Fruit fly (Drosophila melanogaster): ENCODE results near the gene NHP2.

The NHP2 gene

dm6 chr3L:14780187-14780586, 21.8 kb downstream of the NHP2 start (continued):
- TF ChIP-seq CG10543 (GFP tag; optimal IDR thresholded peaks at IDR 0.05) (no peak), Hr3 (GFP tag; optimal IDR thresholded peaks at IDR 0.05) (no peak), CG10979 (tag; optimal IDR thresholded peaks at IDR 0.05) (no peak), ci (GFP tag; IDR thresholded peaks at IDR 0.05) (peak; percentile 61; the same call in 2 of the 3 replicates), CG2129 (GFP tag; IDR thresholded peaks at IDR 0.05; ENCODE audit: partially characterized antibody) (no peak), tio (GFP tag; optimal IDR thresholded peaks at IDR 0.05) (no peak), MTF-1 (GFP tag; optimal IDR thresholded peaks at IDR 0.05; ENCODE audit: borderline replicate concordance) (peak; percentile 79), CG13775 (GFP tag; optimal IDR thresholded peaks at IDR 0.05) (peak; percentile 8), CG9932 (GFP tag; IDR thresholded peaks at IDR 0.05) (no peak), CG34376 (GFP tag; optimal IDR thresholded peaks at IDR 0.05) (peak; percentile 44), CG7372 (GFP tag; IDR thresholded peaks at IDR 0.05) (no peak), CG18011 (GFP tag; optimal IDR thresholded peaks at IDR 0.05) (no peak), Ptx1 (GFP tag; IDR thresholded peaks at IDR 0.05) (no peak), CG11723 (GFP tag; optimal IDR thresholded peaks at IDR 0.05) (peak; percentile 14), br (optimal IDR thresholded peaks at IDR 0.05) (no peak), exex (tag; optimal IDR thresholded peaks at IDR 0.05) (peak; percentile 2), cas (GFP tag; IDR thresholded peaks at IDR 0.05) (no peak), zf30C (GFP tag; optimal IDR thresholded peaks at IDR 0.05) (no peak), CG2120 (GFP tag; optimal IDR thresholded peaks at IDR 0.05) (no peak), CG3065 (GFP tag; optimal IDR thresholded peaks at IDR 0.05) (peak; percentile 29), ftz-f1 (GFP tag; optimal IDR thresholded peaks at IDR 0.05) (no peak), ewg (GFP tag; optimal IDR thresholded peaks at IDR 0.05) (no peak), Sox100B (GFP tag; optimal IDR thresholded peaks at IDR 0.05) (peak; percentile 42), CG14050 (GFP tag; IDR thresholded peaks at IDR 0.05) (no peak), CG12769 (tag; optimal IDR thresholded peaks at IDR 0.05) (peak; percentile 22), HLHmδ (GFP tag; optimal IDR thresholded peaks at IDR 0.05) (peak; percentile 49), H15 (GFP tag; IDR thresholded peaks at IDR 0.05) (no peak), CG4328 (GFP tag; optimal IDR thresholded peaks at IDR 0.05) (peak; percentile 43), Dref (GFP tag; IDR thresholded peaks at IDR 0.05) (no peak), CG6254 (GFP tag; optimal IDR thresholded peaks at IDR 0.05) (peak; percentile 51), ap (GFP tag; IDR thresholded peaks at IDR 0.05) (0 out of 2 replicates have a peak, but pooled peaks have one; percentile 10), grau (tag; optimal IDR thresholded peaks at IDR 0.05) (peak; percentile 0), CG12236 (GFP tag; optimal IDR thresholded peaks at IDR 0.05) (peak; percentile 46), CG9437 (GFP tag; optimal IDR thresholded peaks at IDR 0.05) (no peak), CG34224 (GFP tag; IDR thresholded peaks at IDR 0.05; ENCODE audit: partially characterized antibody) (no peak), amos (GFP tag; IDR thresholded peaks at IDR 0.05; ENCODE audit: partially characterized antibody) (no peak), CG31365 (tag; optimal IDR thresholded peaks at IDR 0.05) (peak; percentile 27), Hr51 (GFP tag; optimal IDR thresholded peaks at IDR 0.05) (no peak), schlank (tag; optimal IDR thresholded peaks at IDR 0.05) (peak; percentile 44), eve (GFP tag; optimal IDR thresholded peaks at IDR 0.05) (no peak), gcm2 (GFP tag; optimal IDR thresholded peaks at IDR 0.05) (peak; percentile 40), tgo (GFP tag; IDR thresholded peaks at IDR 0.05) (no peak), vnd (GFP tag; IDR thresholded peaks at IDR 0.05; ENCODE audit: partially characterized antibody) (no peak), NfI (GFP tag; optimal IDR thresholded peaks at IDR 0.05) (no peak), onecut (GFP tag; IDR thresholded peaks at IDR 0.05) (peak; percentile 48), Dfd (GFP tag; optimal IDR thresholded peaks at IDR 0.05) (no peak), sna (GFP tag; IDR thresholded peaks at IDR 0.05; ENCODE audit: partially characterized antibody) (no peak), CG10321 (GFP tag; IDR thresholded peaks at IDR 0.05) (no peak), Lhr (GFP tag; optimal IDR thresholded peaks at IDR 0.05) (peak; percentile 31), kah (GFP tag; optimal IDR thresholded peaks at IDR 0.05) (peak; percentile 39), Bdp1 (GFP tag; optimal IDR thresholded peaks at IDR 0.05) (peak; percentile 33)

Data from whole organism, embryonic.